Fruit fly (Drosophila melanogaster) whole organism, wandering third instar larva: ENCODE results near the gene CG17816.

Experiments used
- Abd-B ChIP-seq: fragments of >200 bp; optimal IDR thresholded peaks from 2 replicates; lab custom pipeline; 2017; ENCODE audit warnings: missing biosample characterization, missing genetic modification characterization
- CG9705 ChIP-seq: fragments of 200-800 bp; sonication (Bioruptor generic); optimal IDR thresholded peaks from 2 replicates; lab custom pipeline; 2018; ENCODE audit warnings: missing biosample characterization, mild to moderate bottlenecking, missing genetic modification characterization
- GATAd ChIP-seq: sonication (Bioruptor generic); optimal IDR thresholded peaks from 2 replicates; lab custom pipeline; 2016; ENCODE audit warnings: missing biosample characterization, missing genetic modification characterization
- Mio ChIP-seq: sonication (Bioruptor generic); optimal IDR thresholded peaks from 2 replicates; lab custom pipeline; 2016; ENCODE audit warnings: missing biosample characterization, missing genetic modification characterization
- OdsH ChIP-seq: fragments of 200-800 bp; sonication (Bioruptor generic); optimal IDR thresholded peaks from 2 replicates; lab custom pipeline; 2016; ENCODE audit warnings: missing biosample characterization, mild to moderate bottlenecking, missing genetic modification characterization
- br ChIP-seq: fragments of 200-800 bp; sonication (Bioruptor generic); optimal IDR thresholded peaks from 2 replicates; lab custom pipeline; 2016; ENCODE audit warnings: missing biosample characterization, missing genetic modification characterization
- brk ChIP-seq: fragments of 200-800 bp; sonication (Bioruptor generic); optimal IDR thresholded peaks from 2 replicates; lab custom pipeline; 2016; ENCODE audit warnings: missing biosample characterization, mild to moderate bottlenecking, missing genetic modification characterization
- dl ChIP-seq, 2 experiments: fragments of 175-275, 200-275 bp in 1 of 2; fragments of 200-275 bp in 1 of 2; sonication (Bioruptor generic); optimal IDR thresholded peaks; lab custom pipeline; 2018; ENCODE audit warnings: mild to moderate bottlenecking in 2 of 2, missing biosample characterization in 2 of 2, missing genetic modification characterization in 2 of 2, moderate library complexity in 2 of 2; ENCODE audit not compliant: partially characterized antibody in 2 of 2, insufficient read depth in 1 of 2
- dmrt93B ChIP-seq: fragments of 200-800 bp; sonication (Bioruptor generic); optimal IDR thresholded peaks from 2 replicates; lab custom pipeline; 2018; ENCODE audit warnings: missing biosample characterization, mild to moderate bottlenecking, missing genetic modification characterization
- h ChIP-seq: fragments of 200-800 bp; sonication (Bioruptor generic); optimal IDR thresholded peaks from 3 replicates; lab custom pipeline; 2016; ENCODE audit warnings: missing biosample characterization, mild to moderate bottlenecking, missing genetic modification characterization
- pan ChIP-seq: fragments of >200 bp; optimal IDR thresholded peaks from 2 replicates; lab custom pipeline; 2017
- psq ChIP-seq: fragments of 200-800 bp; sonication (Bioruptor generic); optimal IDR thresholded peaks from 3 replicates; lab custom pipeline; 2017; ENCODE audit warnings: missing biosample characterization, mild to moderate bottlenecking, missing genetic modification characterization, moderate library complexity
- sv ChIP-seq: fragments of 200-800 bp; sonication (Bioruptor generic); optimal IDR thresholded peaks from 3 replicates; lab custom pipeline; 2016; ENCODE audit warnings: missing biosample characterization, missing genetic modification characterization

- TF ChIP-seq CG9705 (GFP tag; lab: Kevin White, UChicago) (no peak), h (no peak), Abd-B (GFP tag; lab: Kevin White, UChicago) (no peak), psq (peak; percentile 31), OdsH (GFP tag; lab: Kevin White, UChicago) (no peak), br (no peak), pan (lab: Kevin White, UChicago) (no peak), Mio (GFP tag; lab: Kevin White, UChicago) (no peak), dmrt93B (GFP tag; lab: Kevin White, UChicago) (no peak), brk (GFP tag; lab: Kevin White, UChicago) (no peak), sv (GFP tag; lab: Kevin White, UChicago) (no peak), dl (GFP tag; optimal IDR thresholded peaks at IDR 0.05; lab: Kevin White, UChicago; ENCODE audit: insufficient read depth in 1 of 2, partially characterized antibody in 2 of 2) (no peak), GATAd (GFP tag; lab: Kevin White, UChicago) (no peak)
Observed at dm6 chr3R:7913139-7913538, 26.6 kb upstream of the CG17816 start, which contains the start of gene Rfk.
